Fruit fly (Drosophila melanogaster) whole organism, embryonic: ENCODE measurements around the gene Iyd.

Source experiments
- B-H2 ChIP-seq: fragments of 200-800 bp; sonication (Bioruptor generic); optimal IDR thresholded peaks from 2 replicates; lab custom pipeline; 2018; ENCODE audit warnings: missing biosample characterization, mild to moderate bottlenecking, missing genetic modification characterization
- CG10462 ChIP-seq: fragments of 200-800 bp; sonication (Bioruptor generic); optimal IDR thresholded peaks from 2 replicates; lab custom pipeline; 2016; ENCODE audit warnings: missing biosample characterization, missing genetic modification characterization
- CG11456 ChIP-seq: fragments of 200-800 bp; sonication (Bioruptor generic); IDR thresholded peaks from 3 replicates; pipeline ENCODE4 v1.3.6; 2022; ENCODE audit warnings: missing biosample characterization, missing genetic modification characterization
- CG11504 ChIP-seq: fragments of 200-800 bp; sonication (Bioruptor generic); optimal IDR thresholded peaks from 3 replicates; lab custom pipeline; 2019; ENCODE audit warnings: missing biosample characterization, mild to moderate bottlenecking, missing genetic modification characterization, moderate library complexity
- CG11695 ChIP-seq: fragments of 200-800 bp; sonication (Bioruptor generic); IDR thresholded peaks from 3 replicates; pipeline ENCODE4 v1.3.6; 2022; ENCODE audit warnings: missing biosample characterization, missing genetic modification characterization
- CG12219 ChIP-seq: fragments of 200-800 bp; sonication (Bioruptor generic); optimal IDR thresholded peaks from 3 replicates; lab custom pipeline; 2018; ENCODE audit warnings: missing biosample characterization, mild to moderate bottlenecking, missing genetic modification characterization
- CG13123 ChIP-seq: fragments of 200-800 bp; sonication (Bioruptor generic); optimal IDR thresholded peaks from 2 replicates; lab custom pipeline; 2016; ENCODE audit warnings: missing biosample characterization, missing genetic modification characterization
- CG14860 ChIP-seq: fragments of 200-800 bp; sonication (Bioruptor generic); IDR thresholded peaks from 3 replicates; pipeline ENCODE4 v1.3.6; 2022; ENCODE audit warnings: missing biosample characterization, missing genetic modification characterization; ENCODE audit not compliant: partially characterized antibody
- CG15011 ChIP-seq: fragments of 200-800 bp; sonication (Bioruptor generic); optimal IDR thresholded peaks from 3 replicates; lab custom pipeline; 2018; ENCODE audit warnings: missing biosample characterization, mild to moderate bottlenecking, missing genetic modification characterization
- CG15601 ChIP-seq: fragments of 200-800 bp; sonication (Bioruptor generic); optimal IDR thresholded peaks from 3 replicates; lab custom pipeline; 2019; ENCODE audit warnings: missing biosample characterization, mild to moderate bottlenecking, missing genetic modification characterization, moderate library complexity
- CG17328 ChIP-seq: fragments of 200-800 bp; sonication (Bioruptor generic); IDR thresholded peaks from 2 replicates; pipeline ENCODE4 v1.3.6; 2022; ENCODE audit warnings: missing biosample characterization, missing genetic modification characterization
- CG1832 ChIP-seq: fragments of 200-800 bp; sonication (Bioruptor generic); optimal IDR thresholded peaks from 2 replicates; lab custom pipeline; 2017; ENCODE audit warnings: missing biosample characterization, mild to moderate bottlenecking, missing genetic modification characterization, inconsistent platforms
- CG2116 ChIP-seq: fragments of 200-800 bp; sonication (Bioruptor generic); optimal IDR thresholded peaks from 3 replicates; lab custom pipeline; 2018; ENCODE audit warnings: missing biosample characterization, mild to moderate bottlenecking, missing genetic modification characterization
- CG2202 ChIP-seq: fragments of 200-800 bp; sonication (Bioruptor generic); optimal IDR thresholded peaks from 2 replicates; lab custom pipeline; 2018; ENCODE audit warnings: missing biosample characterization, mild to moderate bottlenecking, missing genetic modification characterization
- CG32772 ChIP-seq: fragments of 200-800 bp; sonication (Bioruptor generic); IDR thresholded peaks from 2 replicates; pipeline ENCODE4 v1.3.6; 2022; ENCODE audit warnings: missing biosample characterization, missing genetic modification characterization
- CG3281 ChIP-seq: fragments of 200-800 bp; sonication (Bioruptor generic); optimal IDR thresholded peaks from 3 replicates; lab custom pipeline; 2017; ENCODE audit warnings: missing biosample characterization, mild to moderate bottlenecking, missing genetic modification characterization
- CG42726 ChIP-seq: fragments of 200-800 bp; sonication (Bioruptor generic); IDR thresholded peaks from 2 replicates; pipeline ENCODE4 v1.3.6; 2022; ENCODE audit warnings: missing biosample characterization, missing genetic modification characterization; ENCODE audit not compliant: partially characterized antibody
- CG4328 ChIP-seq: fragments of 200-800 bp; sonication (Bioruptor generic); optimal IDR thresholded peaks from 3 replicates; lab custom pipeline; 2017; ENCODE audit warnings: missing biosample characterization, missing genetic modification reagents, missing genetic modification characterization
- CG4730 ChIP-seq: fragments of 200-800 bp; sonication (Bioruptor generic); IDR thresholded peaks from 2 replicates; pipeline ENCODE4 v1.3.6; 2022; ENCODE audit warnings: missing biosample characterization, missing genetic modification characterization
- CG5180 ChIP-seq: fragments of 200-800 bp; sonication (Bioruptor generic); optimal IDR thresholded peaks from 3 replicates; lab custom pipeline; 2017; ENCODE audit warnings: missing biosample characterization, missing genetic modification characterization, mild to moderate bottlenecking, moderate library complexity, missing genetic modification reagents
- CG7786 ChIP-seq: fragments of 200-800 bp; sonication (Bioruptor generic); optimal IDR thresholded peaks from 2 replicates; lab custom pipeline; 2016; ENCODE audit warnings: missing biosample characterization, missing genetic modification characterization
- CG7928 ChIP-seq: fragments of 200-800 bp; sonication (Bioruptor generic); optimal IDR thresholded peaks from 2 replicates; lab custom pipeline; 2017; ENCODE audit warnings: missing biosample characterization, mild to moderate bottlenecking, missing genetic modification characterization
- CG8281 ChIP-seq: fragments of 200-800 bp; sonication (Bioruptor generic); optimal IDR thresholded peaks from 2 replicates; lab custom pipeline; 2018; ENCODE audit warnings: missing biosample characterization, mild to moderate bottlenecking, missing genetic modification characterization, moderate library complexity
- Fer1 ChIP-seq: fragments of 200-800 bp; sonication (Bioruptor generic); optimal IDR thresholded peaks from 2 replicates; lab custom pipeline; 2017; ENCODE audit warnings: missing biosample characterization, mild to moderate bottlenecking, missing genetic modification characterization
- Fer2 ChIP-seq: fragments of 200-800 bp; sonication (Bioruptor generic); optimal IDR thresholded peaks from 2 replicates; lab custom pipeline; 2018; ENCODE audit warnings: missing biosample characterization, mild to moderate bottlenecking, missing genetic modification characterization, moderate library complexity
- H2.0 ChIP-seq: fragments of 200-800 bp; sonication (Bioruptor generic); IDR thresholded peaks from 2 replicates; pipeline ENCODE4 v1.3.6; 2022; ENCODE audit warnings: missing biosample characterization, missing genetic modification characterization
- HHEX ChIP-seq: fragments of 200-800 bp; sonication (Bioruptor generic); optimal IDR thresholded peaks from 3 replicates; lab custom pipeline; 2017; ENCODE audit warnings: missing biosample characterization, mild to moderate bottlenecking, missing genetic modification characterization, missing genetic modification reagents
- Hand ChIP-seq: fragments of 200-800 bp; sonication (Bioruptor generic); optimal IDR thresholded peaks from 2 replicates; lab custom pipeline; 2017; ENCODE audit warnings: mild to moderate bottlenecking, missing biosample characterization, missing genetic modification reagents, missing genetic modification characterization
- MBD-R2 ChIP-seq: fragments of 200-800 bp; sonication (Bioruptor generic); IDR thresholded peaks from 2 replicates; pipeline ENCODE4 v1.3.6; 2022; ENCODE audit warnings: missing biosample characterization, missing genetic modification characterization
- Nf-YB ChIP-seq: fragments of 200-800 bp; sonication (Bioruptor generic); optimal IDR thresholded peaks from 3 replicates; lab custom pipeline; 2019; ENCODE audit warnings: missing biosample characterization, mild to moderate bottlenecking, missing genetic modification characterization, moderate library complexity
- Oli ChIP-seq: fragments of 200-800 bp; sonication (Bioruptor generic); optimal IDR thresholded peaks from 2 replicates; lab custom pipeline; 2018; ENCODE audit warnings: missing biosample characterization, mild to moderate bottlenecking, missing genetic modification characterization, moderate library complexity
- Pdp1 ChIP-seq, 2 experiments: fragments of 200-800 bp; sonication (Bioruptor generic); optimal IDR thresholded peaks; 3 replicates each; lab custom pipeline; 2016; ENCODE audit warnings: missing biosample characterization in 2 of 2, missing genetic modification characterization in 2 of 2, mild to moderate bottlenecking in 1 of 2, moderate library complexity in 1 of 2
- Rx ChIP-seq: fragments of 200-800 bp; sonication (Bioruptor generic); IDR thresholded peaks from 2 replicates; pipeline ENCODE4 v1.3.6; 2022; ENCODE audit warnings: missing biosample characterization, missing genetic modification characterization
- Taf1 ChIP-seq: fragments of 200-800 bp; sonication (Bioruptor generic); IDR thresholded peaks from 2 replicates; pipeline ENCODE4 v1.3.6; 2022; ENCODE audit warnings: missing biosample characterization, missing genetic modification characterization
- Usf ChIP-seq: fragments of 200-800 bp; sonication (Bioruptor generic); optimal IDR thresholded peaks from 2 replicates; lab custom pipeline; 2017; ENCODE audit warnings: missing genotype, missing biosample characterization, missing genetic modification characterization
- ab ChIP-seq: fragments of 200-800 bp; sonication (Bioruptor generic); optimal IDR thresholded peaks from 2 replicates; lab custom pipeline; 2016; ENCODE audit warnings: missing biosample characterization, missing genetic modification characterization
- br ChIP-seq: fragments of >200 bp; optimal IDR thresholded peaks from 2 replicates; lab custom pipeline; 2017
- chn ChIP-seq: fragments of 200-800 bp; sonication (Bioruptor generic); optimal IDR thresholded peaks from 2 replicates; lab custom pipeline; 2016; ENCODE audit warnings: missing biosample characterization, missing genetic modification characterization
- fd64A ChIP-seq: fragments of 200-800 bp; sonication (Bioruptor generic); optimal IDR thresholded peaks from 3 replicates; lab custom pipeline; 2018; ENCODE audit warnings: missing biosample characterization, mild to moderate bottlenecking, missing genetic modification characterization
- ind ChIP-seq: fragments of 200-800 bp; sonication (Bioruptor generic); optimal IDR thresholded peaks from 3 replicates; lab custom pipeline; 2016; ENCODE audit warnings: missing biosample characterization, missing genetic modification characterization
- ken ChIP-seq: fragments of 200-800 bp; sonication (Bioruptor generic); IDR thresholded peaks from 3 replicates; pipeline ENCODE4 v1.3.6; 2022; ENCODE audit warnings: missing biosample characterization, missing genetic modification characterization
- pan ChIP-seq, 4 experiments: fragments of >200 bp in 3 of 4; fragments of 200-800 bp in 1 of 4; sonication (Bioruptor generic) in 1 of 4; optimal IDR thresholded peaks in 3 of 4; IDR thresholded peaks in 1 of 4; 2 replicates each; pipeline versions ENCODE4 v1.3.6 to Lab custom; 2017 to 2022; ENCODE audit warnings: missing biosample characterization in 2 of 4, missing genetic modification characterization in 2 of 4, mixed read lengths in 1 of 4
- pnt ChIP-seq: fragments of 200-800 bp; sonication (Bioruptor generic); optimal IDR thresholded peaks from 3 replicates; lab custom pipeline; 2016; ENCODE audit warnings: missing biosample characterization, missing genetic modification characterization
- ro ChIP-seq: fragments of 200-800 bp; sonication (Bioruptor generic); IDR thresholded peaks from 2 replicates; pipeline ENCODE4 v1.3.6; 2022; ENCODE audit warnings: missing biosample characterization, missing genetic modification characterization
- shn ChIP-seq: fragments of 200-800 bp; sonication (Bioruptor generic); optimal IDR thresholded peaks from 3 replicates; lab custom pipeline; 2016; ENCODE audit warnings: missing biosample characterization, missing genetic modification characterization
- tap ChIP-seq: fragments of 200-800 bp; optimal IDR thresholded peaks from 3 replicates; lab custom pipeline; 2019; ENCODE audit warnings: missing biosample characterization, mild to moderate bottlenecking, missing genetic modification characterization, moderate library complexity
- trem ChIP-seq: fragments of 200-800 bp; optimal IDR thresholded peaks from 3 replicates; lab custom pipeline; 2019; ENCODE audit warnings: missing biosample characterization, mild to moderate bottlenecking, missing genetic modification characterization, moderate library complexity
- tup ChIP-seq: fragments of 200-800 bp; sonication (Bioruptor generic); optimal IDR thresholded peaks from 2 replicates; lab custom pipeline; 2016; ENCODE audit warnings: missing biosample characterization, mild to moderate bottlenecking, missing genetic modification characterization, moderate library complexity
- unc-4 ChIP-seq: fragments of 200-800 bp; sonication (Bioruptor generic); IDR thresholded peaks from 2 replicates; pipeline ENCODE4 v1.3.6; 2022; ENCODE audit warnings: missing biosample characterization, missing genetic modification characterization; ENCODE audit not compliant: partially characterized antibody
- yki ChIP-seq: fragments of >200 bp; optimal IDR thresholded peaks from 3 replicates; lab custom pipeline; 2018

The Iyd gene

DNA sequence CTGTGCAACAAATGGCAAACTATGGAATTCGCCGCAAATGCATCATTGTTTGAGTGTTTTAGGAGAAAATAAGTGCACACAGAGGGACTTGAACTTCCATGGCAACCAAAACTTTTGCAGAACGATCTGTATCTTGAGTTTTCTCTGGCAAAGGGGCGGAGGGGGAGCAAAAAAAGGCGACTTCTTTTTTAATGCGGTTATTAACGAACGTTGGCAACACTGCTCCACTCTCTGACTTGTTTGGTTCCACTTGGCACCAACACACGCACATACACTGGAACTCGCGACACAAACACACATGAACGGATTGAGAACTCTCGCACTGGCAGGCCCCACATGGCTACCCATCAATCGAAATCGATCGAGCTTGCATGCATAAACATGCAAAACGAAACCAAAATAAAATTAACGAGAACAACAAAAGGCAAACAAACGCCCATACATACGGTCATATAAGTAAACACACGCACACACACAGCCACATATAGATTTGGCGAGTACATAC lies 23.4 kb upstream of the Iyd start (continued):
- no peak for TF ChIP-seq unc-4 (GFP tag; lab: Robert Waterston, UW)
- no peak for TF ChIP-seq tup
- no peak for TF ChIP-seq Nf-YB (GFP tag; lab: Kevin White, UChicago)
- no peak for TF ChIP-seq trem (tag; lab: Kevin White, UChicago)
- no peak for TF ChIP-seq CG15011 (GFP tag; lab: Kevin White, UChicago)
- no peak for TF ChIP-seq CG14860 (GFP tag; lab: Robert Waterston, UW)
- TF ChIP-seq Pdp1 (GFP tag; optimal IDR thresholded peaks at IDR 0.05; lab: Kevin White, UChicago): no peak
- TF ChIP-seq CG11456 (GFP tag; lab: Robert Waterston, UW): 0 out of 3 replicates have a peak, but pooled peaks have one; percentile 70
- peak; percentile 33 for TF ChIP-seq chn
- no peak for TF ChIP-seq Rx
- no peak for TF ChIP-seq ab (GFP tag; lab: Kevin White, UChicago)
- no peak for TF ChIP-seq CG1832 (GFP tag; lab: Kevin White, UChicago)
- 0 out of 2 replicates have a peak, but pooled peaks have one; percentile 13 for TF ChIP-seq MBD-R2 (GFP tag; lab: Robert Waterston, UW)
- TF ChIP-seq Fer2 (tag; lab: Kevin White, UChicago): no peak
- no peak for TF ChIP-seq CG5180 (GFP tag; lab: Kevin White, UChicago)
- TF ChIP-seq CG2116 (GFP tag; lab: Kevin White, UChicago): no peak
- no peak for TF ChIP-seq HHEX (GFP tag; lab: Kevin White, UChicago)
- TF ChIP-seq Oli (tag; lab: Kevin White, UChicago): no peak
- no peak for TF ChIP-seq pnt (GFP tag; lab: Kevin White, UChicago)
- TF ChIP-seq CG32772 (GFP tag; lab: Robert Waterston, UW): peak; percentile 55
- TF ChIP-seq Fer1 (GFP tag; lab: Kevin White, UChicago): no peak
- TF ChIP-seq CG10462 (GFP tag; lab: Kevin White, UChicago): no peak
- TF ChIP-seq CG11695 (GFP tag; lab: Robert Waterston, UW): no peak
- no peak for TF ChIP-seq ind (GFP tag; lab: Kevin White, UChicago)
- TF ChIP-seq CG4328 (GFP tag; lab: Kevin White, UChicago): no peak
- TF ChIP-seq B-H2 (GFP tag; lab: Kevin White, UChicago): no peak
- no peak for TF ChIP-seq fd64A (GFP tag; lab: Kevin White, UChicago)
- TF ChIP-seq CG3281: no peak
- TF ChIP-seq H2.0 (GFP tag; lab: Robert Waterston, UW): peak; percentile 5; the same call in 1 of the 2 replicates
- TF ChIP-seq Hand (GFP tag; lab: Kevin White, UChicago): no peak
- no peak for TF ChIP-seq CG7928
- TF ChIP-seq Taf1: no peak
- TF ChIP-seq CG7786 (GFP tag; lab: Kevin White, UChicago): no peak
- 0 out of 3 replicates have a peak, but pooled peaks have one; percentile 25 for TF ChIP-seq ken (GFP tag; lab: Robert Waterston, UW)
- TF ChIP-seq CG13123 (GFP tag; lab: Kevin White, UChicago): no peak
- TF ChIP-seq CG42726: 0 out of 2 replicates have a peak, but pooled peaks have one; percentile 10
- no peak for TF ChIP-seq CG17328 (GFP tag; lab: Robert Waterston, UW)
- no peak for TF ChIP-seq pan (optimal IDR thresholded peaks at IDR 0.05; lab: Kevin White, UChicago)
- no peak for TF ChIP-seq pan (GFP tag; optimal IDR thresholded peaks at IDR 0.05 in 1 of 2, IDR thresholded peaks at IDR 0.05 in 1 of 2)
- no peak for TF ChIP-seq tap (tag; lab: Kevin White, UChicago)
- no peak for TF ChIP-seq br (lab: Kevin White, UChicago)
- TF ChIP-seq CG12219: no peak
- TF ChIP-seq CG2202 (tag; lab: Kevin White, UChicago): no peak
- no peak for TF ChIP-seq Usf
- TF ChIP-seq yki (lab: Kevin White, UChicago): no peak
- no peak for TF ChIP-seq ro
- TF ChIP-seq shn: no peak
- TF ChIP-seq CG8281: no peak
- TF ChIP-seq CG4730: 0 out of 2 replicates have a peak, but pooled peaks have one; percentile 10
- no peak for TF ChIP-seq CG15601
- TF ChIP-seq CG11504 (tag; lab: Kevin White, UChicago): no peak
